Worm (Caenorhabditis elegans) whole organism, dauer: ENCODE data around the gene atat-2.

Source experiments
- unc-62 ChIP-seq: sonication (generic microtip); optimal IDR thresholded peaks from 2 replicates; lab custom pipeline; 2017; ENCODE audit warnings: missing biosample characterization, missing genetic modification reagents, missing genetic modification characterization

The atat-2 gene

ce11 chrX:5868030-5868429 is 19.1 kb downstream of the atat-2 start:
- TF ChIP-seq unc-62 (GFP tag; lab: Kevin White, UChicago), result no peak

DNA sequence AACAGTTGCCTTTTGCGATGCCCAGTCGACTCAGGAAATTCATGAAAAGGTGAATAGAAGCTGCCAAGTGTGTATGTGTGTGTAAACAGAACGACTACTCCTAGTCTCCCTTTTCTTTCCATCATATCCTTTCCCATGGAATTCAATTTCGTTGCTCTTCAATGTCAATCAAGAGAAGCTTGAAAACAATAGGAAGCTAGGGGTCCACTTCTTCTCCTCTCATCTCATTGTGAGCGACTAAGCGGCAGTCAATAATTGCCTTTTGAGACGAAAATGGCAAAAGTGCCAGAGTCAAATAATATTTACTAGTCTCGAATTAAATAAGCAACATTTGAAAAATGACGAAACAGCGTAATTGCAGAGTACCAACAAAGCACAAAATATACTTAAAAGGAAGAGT is 20.7 kb downstream of the atat-2 start:
- TF ChIP-seq unc-62 (GFP tag; lab: Kevin White, UChicago), result no peak

DNA sequence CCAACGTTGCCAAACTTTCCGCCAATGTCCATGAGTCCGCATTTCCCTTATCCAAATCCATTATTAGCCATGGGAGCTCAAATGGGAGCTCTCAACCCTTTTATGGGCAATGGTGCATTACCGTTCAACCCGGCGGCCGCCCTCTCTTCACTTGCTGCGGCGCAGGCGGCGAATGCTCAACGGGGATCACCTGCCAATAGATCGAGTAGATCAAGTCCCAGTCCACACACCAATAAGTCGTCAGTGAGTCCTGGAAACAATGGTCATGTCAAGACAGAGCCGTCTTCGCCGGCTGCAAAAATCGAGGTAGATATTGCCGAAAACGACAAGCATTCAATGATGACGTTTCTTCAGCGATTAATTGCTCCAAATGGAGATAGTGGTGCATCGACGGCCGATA is 23.3 kb downstream of the atat-2 start:
- no peak for TF ChIP-seq unc-62 (GFP tag; lab: Kevin White, UChicago)

ce11 chrX:5875567-5875966 is 26.7 kb downstream of the atat-2 start, which contains the start of gene F49E10.4:
F49E10.4 (plus strand) TSS chrX:5875867.
- TF ChIP-seq unc-62 (GFP tag; lab: Kevin White, UChicago), result no peak

- no peak for TF ChIP-seq unc-62 (GFP tag; lab: Kevin White, UChicago)
These were observed 28.1 kb downstream of the atat-2 start for ce11 chrX:5877039-5877438.

ce11 chrX:5885565-5885964 is 36.7 kb downstream of the atat-2 start, which contains the start of gene flp-7:
flp-7 (plus strand) TSS chrX:5885865.
- no peak for TF ChIP-seq unc-62 (GFP tag; lab: Kevin White, UChicago)

- TF ChIP-seq unc-62 (GFP tag; lab: Kevin White, UChicago), result no peak
These were observed 41.2 kb downstream of the atat-2 start, which contains the start of gene F49E10.2 for ce11 chrX:5890080-5890479. F49E10.2 (plus strand) TSS chrX:5890380.

- no peak for TF ChIP-seq unc-62 (GFP tag; lab: Kevin White, UChicago)
These were observed 47.1 kb downstream of the atat-2 start for ce11 chrX:5896001-5896400.

DNA sequence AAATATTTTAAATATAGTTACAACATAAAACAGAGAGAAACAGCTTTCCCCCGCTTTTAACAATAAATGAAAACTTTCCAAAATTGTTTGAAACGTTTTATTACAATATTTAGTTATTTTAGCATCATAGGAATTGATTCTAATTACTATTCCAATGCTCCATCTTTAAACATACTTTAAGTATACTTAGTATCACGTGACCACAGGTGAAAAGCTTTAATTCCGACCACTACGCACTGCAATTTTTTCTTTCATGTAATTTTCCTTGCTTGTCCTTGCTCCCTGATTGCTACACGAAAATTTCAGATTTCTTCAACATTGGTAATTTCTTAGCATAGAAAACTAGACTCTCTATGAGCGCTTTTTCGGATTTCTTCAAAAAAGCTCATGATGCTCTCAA is 48.1 kb downstream of the atat-2 start, which contains the start of gene tbc-16:
tbc-16 (plus strand) TSS at position 301 of the 400 bp plus-strand sequence.
- TF ChIP-seq unc-62 (GFP tag; lab: Kevin White, UChicago), result no peak

DNA sequence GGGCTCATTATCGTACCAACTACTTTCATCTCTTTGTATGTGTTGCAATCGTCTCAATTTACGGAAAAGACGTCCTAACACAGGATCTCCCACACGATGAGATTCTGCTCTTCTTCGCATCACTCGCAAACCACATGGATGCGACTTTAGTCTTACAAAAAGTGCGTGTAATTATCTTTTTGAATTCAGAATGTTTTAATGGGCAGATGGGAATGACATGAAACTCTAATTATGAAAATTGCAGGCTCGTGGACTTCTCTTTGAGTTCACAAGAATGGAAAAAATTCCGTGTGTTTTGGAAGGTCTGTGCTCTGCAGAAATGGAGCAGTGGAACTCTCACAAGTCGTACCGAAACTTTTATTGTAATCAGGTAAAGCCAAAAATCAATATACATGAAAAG is 52.6 kb downstream of the atat-2 start:
- TF ChIP-seq unc-62 (GFP tag; lab: Kevin White, UChicago), result no peak
